Worm (Caenorhabditis elegans) whole organism, L4 larva: ENCODE measurements around the gene zip-9.
A peak's percentile ranks its signal among the peaks of the same experiment; 100 is the strongest.

Experiments used
- F37D6.2 ChIP-seq: sonication (generic microtip); optimal IDR thresholded peaks from 2 replicates; lab custom pipeline; 2016; ENCODE audit warnings: mild to moderate bottlenecking, missing genetic modification characterization, missing compliant biosample characterization
- F44E2.7 ChIP-seq: fragments of 200-800 bp; sonication (Bioruptor generic); IDR thresholded peaks from 2 replicates; pipeline ENCODE4 v2.1.2; 2022; ENCODE audit warnings: missing genetic modification characterization, missing compliant biosample characterization
- F49E8.2 ChIP-seq: sonication (generic microtip); optimal IDR thresholded peaks from 2 replicates; lab custom pipeline; 2016; ENCODE audit warnings: missing compliant biosample characterization, mild to moderate bottlenecking, missing genetic modification characterization, borderline replicate concordance
- Y48G9A.11 ChIP-seq: fragments of 200-800 bp; sonication (Bioruptor generic); IDR thresholded peaks from 2 replicates; pipeline ENCODE4 v1.3.6; 2022; ENCODE audit warnings: missing genetic modification reagents, missing genetic modification characterization, missing compliant biosample characterization
- ZK546.5 ChIP-seq, 2 experiments: sonication (generic microtip); optimal IDR thresholded peaks; 2 replicates each; lab custom pipeline; 2017; ENCODE audit warnings: missing biosample characterization in 2 of 2, missing genetic modification characterization in 2 of 2
- aly-2 ChIP-seq: sonication (generic microtip); optimal IDR thresholded peaks from 2 replicates; lab custom pipeline; 2018; ENCODE audit warnings: missing biosample characterization, missing genetic modification characterization
- ama-1 ChIP-seq: fragments of 150-350 bp; optimal IDR thresholded peaks from 2 replicates; lab custom pipeline; 2014; ENCODE audit warnings: inconsistent platforms, mixed read lengths
- arid-1 ChIP-seq: fragments of 200-800 bp; sonication (Bioruptor generic); conservative IDR thresholded peaks from 2 replicates; pipeline ENCODE4 v1.3.6; 2022; ENCODE audit warnings: missing genetic modification reagents, missing genetic modification characterization, missing compliant biosample characterization
- ceh-28 ChIP-seq: fragments of 150-350 bp; optimal IDR thresholded peaks from 2 replicates; lab custom pipeline; 2014; ENCODE audit warnings: missing biosample characterization, missing genetic modification reagents, missing genetic modification characterization
- ceh-44 ChIP-seq: fragments of 200-800 bp; sonication (Bioruptor generic); IDR thresholded peaks from 2 replicates; pipeline ENCODE4 v1.3.6; 2022; ENCODE audit warnings: missing genetic modification reagents, missing genetic modification characterization, missing compliant biosample characterization
- ces-1 ChIP-seq: fragments of 150-350 bp; sonication (generic microtip); optimal IDR thresholded peaks from 4 replicates; lab custom pipeline; 2014; ENCODE audit warnings: missing biosample characterization, missing genetic modification reagents, missing genetic modification characterization
- fos-1 ChIP-seq: fragments of 150-350 bp; optimal IDR thresholded peaks from 2 replicates; lab custom pipeline; 2014; ENCODE audit warnings: missing biosample characterization, missing genetic modification characterization
- hlh-30 ChIP-seq: sonication (generic microtip); optimal IDR thresholded peaks from 2 replicates; lab custom pipeline; 2017; ENCODE audit warnings: antibody characterized with exemption, mild to moderate bottlenecking, missing genetic modification characterization, missing compliant biosample characterization; ENCODE audit not compliant: insufficient read depth
- lin-13 ChIP-seq: fragments of 150-350 bp; optimal IDR thresholded peaks from 2 replicates; lab custom pipeline; 2014; ENCODE audit warnings: missing biosample characterization, missing genetic modification reagents, missing genetic modification characterization
- lin-38 ChIP-seq: fragments of 200-800 bp; sonication (Bioruptor generic); IDR thresholded peaks from 2 replicates; pipeline ENCODE4 v1.3.6; 2022; ENCODE audit warnings: missing genetic modification reagents, missing genetic modification characterization, missing compliant biosample characterization
- lir-3 ChIP-seq: sonication (generic microtip); optimal IDR thresholded peaks from 2 replicates; lab custom pipeline; 2016; ENCODE audit warnings: mild to moderate bottlenecking, missing genetic modification characterization, missing compliant biosample characterization
- nhr-10 ChIP-seq: fragments of 150-350 bp; optimal IDR thresholded peaks from 2 replicates; lab custom pipeline; 2014; ENCODE audit warnings: missing biosample characterization, missing genetic modification characterization
- nhr-11 ChIP-seq: fragments of 150-350 bp; optimal IDR thresholded peaks from 2 replicates; lab custom pipeline; 2014; ENCODE audit warnings: missing biosample characterization, missing genetic modification characterization
- nhr-28 ChIP-seq: fragments of 150-350 bp; optimal IDR thresholded peaks from 2 replicates; lab custom pipeline; 2014; ENCODE audit warnings: missing biosample characterization, missing genetic modification characterization
- nhr-42 ChIP-seq: fragments of 200-800 bp; sonication (Bioruptor generic); IDR thresholded peaks from 2 replicates; pipeline ENCODE4 v1.3.6; 2022; ENCODE audit warnings: missing genetic modification characterization, missing compliant biosample characterization
- nhr-6 ChIP-seq: fragments of 150-350 bp; optimal IDR thresholded peaks from 2 replicates; lab custom pipeline; 2014; ENCODE audit warnings: missing biosample characterization, missing genetic modification characterization
- nhr-76 ChIP-seq: fragments of 150-350 bp; optimal IDR thresholded peaks from 2 replicates; lab custom pipeline; 2014; ENCODE audit warnings: missing biosample characterization, missing genetic modification characterization
- pqm-1 ChIP-seq: sonication (generic microtip); optimal IDR thresholded peaks from 2 replicates; lab custom pipeline; 2017; ENCODE audit warnings: missing biosample characterization, missing genetic modification characterization
- snpc-1.2 ChIP-seq: fragments of 200-800 bp; sonication (Bioruptor generic); IDR thresholded peaks from 2 replicates; pipeline ENCODE4 v1.3.6; 2022; ENCODE audit warnings: missing genetic modification reagents, missing genetic modification characterization, missing compliant biosample characterization
- spr-3 ChIP-seq: fragments of 200-800 bp; sonication (Bioruptor generic); optimal IDR thresholded peaks from 2 replicates; lab custom pipeline; 2018; ENCODE audit warnings: mild to moderate bottlenecking, missing genetic modification characterization, missing compliant biosample characterization
- unc-39 ChIP-seq: sonication (generic microtip); optimal IDR thresholded peaks from 2 replicates; lab custom pipeline; 2017; ENCODE audit warnings: missing biosample characterization, missing genetic modification characterization
- unc-62 ChIP-seq, 3 experiments: fragments of 150-350 bp in 1 of 3; sonication (generic microtip); optimal IDR thresholded peaks in 2 of 3; peaks in 1 of 3; 1 replicate in 1 of 3; 2 replicates in 2 of 3; lab custom pipeline; 2014 to 2017; ENCODE audit warnings: missing biosample characterization in 3 of 3, missing genetic modification characterization in 3 of 3, missing genetic modification reagents in 3 of 3, missing genotype in 1 of 3
- zfp-2 ChIP-seq: sonication (generic microtip); optimal IDR thresholded peaks from 2 replicates; lab custom pipeline; 2016; ENCODE audit warnings: mild to moderate bottlenecking, missing genetic modification characterization, missing compliant biosample characterization
- zip-2 ChIP-seq: fragments of 150-350 bp; optimal IDR thresholded peaks from 2 replicates; lab custom pipeline; 2014; ENCODE audit warnings: missing biosample characterization, missing genetic modification characterization

The zip-9 gene

ce11 chrV:10975091-10975490 lies 32.8 kb downstream of the zip-9 start:
- TF ChIP-seq pqm-1 (tag; lab: Kevin White, UChicago) = no peak
- no peak for TF ChIP-seq nhr-10 (tag; lab: Kevin White, UChicago)
- no peak for TF ChIP-seq zfp-2 (tag; lab: Kevin White, UChicago)
- TF ChIP-seq unc-62 (GFP tag; optimal IDR thresholded peaks at IDR 0.05 in 1 of 2; lab: Kevin White, UChicago) = peak in 1 of 2 experiments; percentile 91
- TF ChIP-seq unc-62 (tag; optimal IDR thresholded peaks at IDR 0.05; lab: Kevin White, UChicago) = no peak
- no peak for TF ChIP-seq F49E8.2 (tag; lab: Kevin White, UChicago)
- TF ChIP-seq, all 104 proteins: peak for 1

- TF ChIP-seq nhr-28 (tag; lab: Kevin White, UChicago) (no peak), nhr-11 (tag; lab: Kevin White, UChicago) (no peak), arid-1 (GFP tag; lab: Robert Waterston, UW) (no peak), ceh-44 (no peak), lin-38 (GFP tag; lab: Robert Waterston, UW) (no peak), nhr-42 (no peak), nhr-6 (tag; lab: Kevin White, UChicago) (no peak), ZK546.5 (tag; optimal IDR thresholded peaks at IDR 0.05; lab: Kevin White, UChicago) (no peak), unc-39 (no peak), aly-2 (tag; lab: Kevin White, UChicago) (no peak), ama-1 (lab: Kevin White, UChicago) (no peak), lir-3 (tag; lab: Kevin White, UChicago) (no peak), lin-13 (GFP tag; lab: Kevin White, UChicago) (no peak), ces-1 (GFP tag; lab: Kevin White, UChicago) (no peak), F44E2.7 (GFP tag; lab: Robert Waterston, UW) (no peak)
These were observed 38.9 kb downstream of the zip-9 start, which contains the start of gene fig-1 for ce11 chrV:10981113-10981512. fig-1 (minus strand) TSS chrV:10981213.

- no peak for TF ChIP-seq arid-1 (GFP tag; lab: Robert Waterston, UW)
- TF ChIP-seq nhr-76 = no peak
- TF ChIP-seq snpc-1.2 (GFP tag; lab: Robert Waterston, UW) = no peak
- TF ChIP-seq F37D6.2 (tag; lab: Kevin White, UChicago) = no peak
- no peak for TF ChIP-seq hlh-30 (tag; lab: Kevin White, UChicago)
- TF ChIP-seq ceh-28 = no peak
- TF ChIP-seq Y48G9A.11 (GFP tag; lab: Robert Waterston, UW) = no peak
- no peak for TF ChIP-seq fos-1 (tag; lab: Kevin White, UChicago)
- no peak for TF ChIP-seq zip-2 (tag; lab: Kevin White, UChicago)
- TF ChIP-seq ama-1 (lab: Kevin White, UChicago) = no peak
- no peak for TF ChIP-seq unc-39
- no peak for TF ChIP-seq spr-3 (GFP tag; lab: Kevin White, UChicago)
These were observed 49.5 kb downstream of the zip-9 start, which contains the start of gene frpr-9 for ce11 chrV:10991789-10992188. frpr-9 (plus strand) TSS chrV:10992089.
